Worm (Caenorhabditis elegans) whole organism, midembryonic: ENCODE results near the gene snb-2.

Experiments
- T22C8.4 ChIP-seq: fragments of 200-800 bp; sonication (Bioruptor generic); IDR thresholded peaks from 2 replicates; pipeline ENCODE4 v1.3.6; 2022; ENCODE audit warnings: missing genetic modification characterization, missing compliant biosample characterization
- cog-1 ChIP-seq: sonication (generic microtip); optimal IDR thresholded peaks from 2 replicates; lab custom pipeline; 2016; ENCODE audit warnings: missing genetic modification characterization, missing compliant biosample characterization
- flt-1 ChIP-seq: fragments of 200-800 bp; sonication (Bioruptor generic); IDR thresholded peaks from 2 replicates; pipeline ENCODE4 v1.3.6; 2022; ENCODE audit warnings: missing genetic modification characterization, missing compliant biosample characterization
- klf-2 ChIP-seq: fragments of 200-800 bp; sonication (Bioruptor generic); conservative IDR thresholded peaks from 2 replicates; pipeline ENCODE4 v1.3.6; 2022; ENCODE audit warnings: missing genetic modification reagents, missing genetic modification characterization, missing compliant biosample characterization
- med-1 ChIP-seq: sonication (generic microtip); optimal IDR thresholded peaks from 2 replicates; lab custom pipeline; 2017; ENCODE audit warnings: missing genetic modification characterization, mild to moderate bottlenecking, missing compliant biosample characterization, antibody characterized with exemption, missing genetic modification reagents; ENCODE audit not compliant: insufficient read depth
- ref-1 ChIP-seq: fragments of 200-800 bp; sonication (Bioruptor generic); conservative IDR thresholded peaks from 2 replicates; pipeline ENCODE4 v1.3.6; 2022; ENCODE audit warnings: missing genetic modification reagents, missing genetic modification characterization, missing compliant biosample characterization
- tab-1 ChIP-seq: fragments of 200-800 bp; sonication (Bioruptor generic); IDR thresholded peaks from 2 replicates; pipeline ENCODE4 v1.3.6; 2022; ENCODE audit warnings: missing genetic modification characterization, missing compliant biosample characterization
- ztf-23 ChIP-seq: fragments of 200-800 bp; sonication (Bioruptor generic); IDR thresholded peaks from 2 replicates; pipeline ENCODE4 v1.3.6; 2022; ENCODE audit warnings: missing genetic modification reagents, missing genetic modification characterization, missing compliant biosample characterization
- ztf-29 ChIP-seq: fragments of 200-800 bp; sonication (Bioruptor generic); IDR thresholded peaks from 2 replicates; pipeline ENCODE4 v1.3.6; 2022; ENCODE audit warnings: missing genetic modification reagents, missing genetic modification characterization, missing compliant biosample characterization

DNA sequence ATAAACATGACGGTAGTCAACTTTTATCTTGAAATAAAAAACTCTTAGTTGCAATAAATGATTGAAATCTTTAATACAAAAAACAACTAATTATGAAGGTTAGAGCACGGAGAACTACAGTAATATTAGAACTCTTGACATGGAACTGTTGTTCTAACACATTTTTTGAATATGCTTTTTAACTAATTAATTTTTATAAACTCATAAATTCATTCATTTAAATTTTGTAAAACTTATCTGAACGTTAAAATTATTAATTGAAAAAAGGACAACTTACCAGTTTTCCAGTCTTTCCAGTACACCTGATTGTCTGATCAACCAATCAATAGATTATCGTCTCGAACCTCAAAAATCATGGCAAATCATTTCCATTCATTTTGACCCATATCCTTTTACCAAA is 6.7 kb upstream of the snb-2 start, which contains the start of gene sqt-3:
- TF ChIP-seq ref-1 (GFP tag; lab: Robert Waterston, UW) (no peak), cog-1 (tag; lab: Kevin White, UChicago) (no peak), tab-1 (GFP tag; lab: Robert Waterston, UW) (no peak), flt-1 (GFP tag; lab: Robert Waterston, UW) (no peak), med-1 (GFP tag; lab: Kevin White, UChicago) (no peak), ztf-29 (no peak), klf-2 (no peak), ztf-23 (GFP tag; lab: Robert Waterston, UW) (no peak), T22C8.4 (GFP tag; lab: Robert Waterston, UW) (no peak)
